Worm (Caenorhabditis elegans) whole organism, mixed stage, embryonic: Measurements from ENCODE around the gene pqn-80.

ENCODE experiments used
- M03D4.4 ChIP-seq: sonication (generic microtip); optimal IDR thresholded peaks from 2 replicates; lab custom pipeline; 2017; ENCODE audit warnings: mild to moderate bottlenecking, missing genetic modification characterization, missing compliant biosample characterization
- bed-3 ChIP-seq: fragments of 200-800 bp; sonication (Bioruptor generic); optimal IDR thresholded peaks from 3 replicates; lab custom pipeline; 2018; ENCODE audit warnings: mild to moderate bottlenecking, missing genetic modification characterization, moderate library complexity, missing compliant biosample characterization
- blmp-1 ChIP-seq: fragments of 150-350 bp; optimal IDR thresholded peaks from 2 replicates; lab custom pipeline; 2014; ENCODE audit warnings: missing biosample characterization, missing genetic modification characterization
- ceh-39 ChIP-seq: fragments of 150-350 bp; optimal IDR thresholded peaks from 2 replicates; lab custom pipeline; 2014; ENCODE audit warnings: missing biosample characterization, missing genetic modification characterization
- ceh-43 ChIP-seq: fragments of 200-800 bp; sonication (Bioruptor generic); optimal IDR thresholded peaks from 2 replicates; lab custom pipeline; 2018; ENCODE audit warnings: mild to moderate bottlenecking, missing genetic modification characterization, moderate library complexity, missing compliant biosample characterization
- ces-1 ChIP-seq: fragments of 150-350 bp; optimal IDR thresholded peaks from 2 replicates; lab custom pipeline; 2014; ENCODE audit warnings: missing biosample characterization, missing genetic modification reagents, missing genetic modification characterization
- cnd-1 ChIP-seq: fragments of 200-800 bp; sonication (Bioruptor generic); optimal IDR thresholded peaks from 2 replicates; lab custom pipeline; 2018; ENCODE audit warnings: mild to moderate bottlenecking, missing genetic modification characterization, missing compliant biosample characterization
- drap-1 ChIP-seq: fragments of 200-800 bp; sonication (Bioruptor generic); optimal IDR thresholded peaks from 3 replicates; lab custom pipeline; 2018; ENCODE audit warnings: mild to moderate bottlenecking, missing genetic modification characterization, missing compliant biosample characterization
- elt-3 ChIP-seq: fragments of 150-350 bp; optimal IDR thresholded peaks from 2 replicates; lab custom pipeline; 2014; ENCODE audit warnings: missing biosample characterization, missing genetic modification characterization
- flh-1 ChIP-seq: fragments of 200-800 bp; sonication (Bioruptor generic); optimal IDR thresholded peaks from 2 replicates; lab custom pipeline; 2018; ENCODE audit warnings: mild to moderate bottlenecking, missing genetic modification characterization, moderate library complexity, missing compliant biosample characterization
- ham-2 ChIP-seq: fragments of 200-800 bp; sonication (Bioruptor generic); optimal IDR thresholded peaks from 2 replicates; lab custom pipeline; 2018; ENCODE audit warnings: mild to moderate bottlenecking, missing genetic modification characterization, missing compliant biosample characterization
- hlh-1 ChIP-seq: fragments of 150-350 bp; optimal IDR thresholded peaks from 2 replicates; lab custom pipeline; 2014; ENCODE audit warnings: missing biosample characterization, missing genetic modification reagents, missing genetic modification characterization
- lin-13 ChIP-seq: fragments of 150-350 bp; optimal IDR thresholded peaks from 2 replicates; lab custom pipeline; 2014; ENCODE audit warnings: missing biosample characterization, missing genetic modification characterization
- lin-32 ChIP-seq: fragments of 200-800 bp; sonication (Bioruptor generic); optimal IDR thresholded peaks from 2 replicates; lab custom pipeline; 2018; ENCODE audit warnings: mild to moderate bottlenecking, missing genetic modification characterization, missing compliant biosample characterization
- lsy-2 ChIP-seq: fragments of 150-350 bp; optimal IDR thresholded peaks from 2 replicates; lab custom pipeline; 2014; ENCODE audit warnings: missing biosample characterization, missing genetic modification characterization
- mab-5 ChIP-seq: fragments of 150-350 bp; optimal IDR thresholded peaks from 2 replicates; lab custom pipeline; 2014; ENCODE audit warnings: missing biosample characterization, missing genetic modification characterization
- mls-2 ChIP-seq: sonication (generic microtip); optimal IDR thresholded peaks from 2 replicates; lab custom pipeline; 2016; ENCODE audit warnings: mild to moderate bottlenecking, missing genetic modification characterization, moderate library complexity, missing compliant biosample characterization
- nhr-12 ChIP-seq: fragments of 150-350 bp; optimal IDR thresholded peaks from 2 replicates; lab custom pipeline; 2014; ENCODE audit warnings: missing biosample characterization, missing genetic modification characterization
- nhr-2 ChIP-seq: fragments of 150-350 bp; optimal IDR thresholded peaks from 2 replicates; lab custom pipeline; 2014; ENCODE audit warnings: missing biosample characterization, missing genetic modification characterization
- nhr-28 ChIP-seq: fragments of 150-350 bp; optimal IDR thresholded peaks from 2 replicates; lab custom pipeline; 2014; ENCODE audit warnings: missing biosample characterization, missing genetic modification characterization
- nhr-76 ChIP-seq: sonication (generic microtip); optimal IDR thresholded peaks from 2 replicates; lab custom pipeline; 2017; ENCODE audit warnings: missing biosample characterization, missing genetic modification characterization
- pha-4 ChIP-seq: fragments of 150-350 bp; optimal IDR thresholded peaks from 2 replicates; lab custom pipeline; 2018; ENCODE audit warnings: missing biosample characterization, missing genetic modification reagents, missing genetic modification characterization
- sem-2 ChIP-seq: fragments of 200-800 bp; sonication (Bioruptor generic); optimal IDR thresholded peaks from 2 replicates; lab custom pipeline; 2018; ENCODE audit warnings: mild to moderate bottlenecking, missing genetic modification characterization, missing compliant biosample characterization
- sptf-1 ChIP-seq: sonication (generic microtip); optimal IDR thresholded peaks from 2 replicates; lab custom pipeline; 2017; ENCODE audit warnings: mild to moderate bottlenecking, missing genetic modification characterization, moderate library complexity, missing compliant biosample characterization
- tbx-8 ChIP-seq: fragments of 200-800 bp; sonication (Bioruptor generic); optimal IDR thresholded peaks from 2 replicates; lab custom pipeline; 2018; ENCODE audit warnings: mild to moderate bottlenecking, missing genetic modification characterization, moderate library complexity, missing compliant biosample characterization
- unc-120 ChIP-seq: sonication (generic microtip); optimal IDR thresholded peaks from 2 replicates; lab custom pipeline; 2017; ENCODE audit warnings: missing genetic modification characterization, missing compliant biosample characterization; ENCODE audit not compliant: poor library complexity, severe bottlenecking
- unc-62 ChIP-seq: fragments of 150-350 bp; optimal IDR thresholded peaks from 2 replicates; lab custom pipeline; 2014; ENCODE audit warnings: missing biosample characterization, missing genetic modification reagents, missing genetic modification characterization
- zip-8 ChIP-seq: fragments of 150-350 bp; optimal IDR thresholded peaks from 2 replicates; lab custom pipeline; 2014; ENCODE audit warnings: missing biosample characterization, missing genetic modification characterization
- ztf-11 ChIP-seq: fragments of 150-350 bp; optimal IDR thresholded peaks from 2 replicates; lab custom pipeline; 2014; ENCODE audit warnings: missing biosample characterization, missing genetic modification characterization

The pqn-80 gene

ce11 chrIII:12624466-12624865 lies 1.9 kb upstream of the pqn-80 start, which contains the start of gene gtf-2A2:
gtf-2A2 (plus strand) TSS chrIII:12624766.
- TF ChIP-seq ham-2 (GFP tag; lab: Kevin White, UChicago) (no peak), drap-1 (no peak), nhr-28 (tag; lab: Kevin White, UChicago) (no peak), lin-32 (GFP tag; lab: Kevin White, UChicago) (no peak), cnd-1 (tag; lab: Kevin White, UChicago) (no peak), lsy-2 (tag; lab: Kevin White, UChicago) (no peak), sem-2 (GFP tag; lab: Kevin White, UChicago) (no peak), unc-62 (GFP tag; lab: Kevin White, UChicago) (no peak), ceh-43 (GFP tag; lab: Kevin White, UChicago) (no peak), M03D4.4 (tag; lab: Kevin White, UChicago) (no peak), tbx-8 (GFP tag; lab: Kevin White, UChicago) (no peak), nhr-76 (tag; lab: Kevin White, UChicago) (no peak), ceh-39 (tag; lab: Kevin White, UChicago) (no peak), hlh-1 (tag; lab: Kevin White, UChicago) (no peak), elt-3 (tag; lab: Kevin White, UChicago) (no peak), mls-2 (tag; lab: Kevin White, UChicago) (no peak)

- TF ChIP-seq lin-32 (GFP tag; lab: Kevin White, UChicago) (no peak), pha-4 (tag; lab: Kevin White, UChicago) (no peak), lin-13 (tag; lab: Kevin White, UChicago) (no peak), ztf-11 (tag; lab: Kevin White, UChicago) (no peak), ham-2 (GFP tag; lab: Kevin White, UChicago) (no peak), nhr-12 (tag; lab: Kevin White, UChicago) (no peak), mls-2 (tag; lab: Kevin White, UChicago) (no peak), nhr-28 (tag; lab: Kevin White, UChicago) (no peak), ces-1 (GFP tag; lab: Kevin White, UChicago) (no peak), zip-8 (tag; lab: Kevin White, UChicago) (no peak), ceh-39 (tag; lab: Kevin White, UChicago) (no peak), ceh-43 (GFP tag; lab: Kevin White, UChicago) (no peak), hlh-1 (tag; lab: Kevin White, UChicago) (no peak), flh-1 (GFP tag; lab: Kevin White, UChicago) (no peak), M03D4.4 (tag; lab: Kevin White, UChicago) (no peak), mab-5 (tag; lab: Kevin White, UChicago) (no peak), blmp-1 (no peak), cnd-1 (tag; lab: Kevin White, UChicago) (no peak), tbx-8 (GFP tag; lab: Kevin White, UChicago) (no peak)
These were observed 12.2 kb downstream of the pqn-80 start for ce11 chrIII:12638592-12638991.

ce11 chrIII:12639214-12639613 lies 12.8 kb downstream of the pqn-80 start:
- TF ChIP-seq nhr-12 (tag; lab: Kevin White, UChicago): no peak
- TF ChIP-seq cnd-1 (tag; lab: Kevin White, UChicago): no peak
- TF ChIP-seq sem-2 (GFP tag; lab: Kevin White, UChicago): no peak
- TF ChIP-seq M03D4.4 (tag; lab: Kevin White, UChicago): no peak
- TF ChIP-seq mls-2 (tag; lab: Kevin White, UChicago): no peak

- TF ChIP-seq zip-8 (tag; lab: Kevin White, UChicago) (no peak), sptf-1 (tag; lab: Kevin White, UChicago) (no peak), tbx-8 (GFP tag; lab: Kevin White, UChicago) (no peak), flh-1 (GFP tag; lab: Kevin White, UChicago) (no peak), ceh-43 (GFP tag; lab: Kevin White, UChicago) (no peak), hlh-1 (tag; lab: Kevin White, UChicago) (no peak), cnd-1 (tag; lab: Kevin White, UChicago) (no peak)
These were observed 14.1 kb downstream of the pqn-80 start for ce11 chrIII:12640386-12641024.

- no peak for TF ChIP-seq unc-120
- no peak for TF ChIP-seq lin-13 (tag; lab: Kevin White, UChicago)
- TF ChIP-seq bed-3 (GFP tag; lab: Kevin White, UChicago): no peak
- no peak for TF ChIP-seq lsy-2 (tag; lab: Kevin White, UChicago)
- no peak for TF ChIP-seq nhr-2 (tag; lab: Kevin White, UChicago)
These were observed 16.3 kb downstream of the pqn-80 start for ce11 chrIII:12642511-12643168.
